Fruit fly (Drosophila melanogaster): ENCODE results near the gene CG12253.

DNA sequence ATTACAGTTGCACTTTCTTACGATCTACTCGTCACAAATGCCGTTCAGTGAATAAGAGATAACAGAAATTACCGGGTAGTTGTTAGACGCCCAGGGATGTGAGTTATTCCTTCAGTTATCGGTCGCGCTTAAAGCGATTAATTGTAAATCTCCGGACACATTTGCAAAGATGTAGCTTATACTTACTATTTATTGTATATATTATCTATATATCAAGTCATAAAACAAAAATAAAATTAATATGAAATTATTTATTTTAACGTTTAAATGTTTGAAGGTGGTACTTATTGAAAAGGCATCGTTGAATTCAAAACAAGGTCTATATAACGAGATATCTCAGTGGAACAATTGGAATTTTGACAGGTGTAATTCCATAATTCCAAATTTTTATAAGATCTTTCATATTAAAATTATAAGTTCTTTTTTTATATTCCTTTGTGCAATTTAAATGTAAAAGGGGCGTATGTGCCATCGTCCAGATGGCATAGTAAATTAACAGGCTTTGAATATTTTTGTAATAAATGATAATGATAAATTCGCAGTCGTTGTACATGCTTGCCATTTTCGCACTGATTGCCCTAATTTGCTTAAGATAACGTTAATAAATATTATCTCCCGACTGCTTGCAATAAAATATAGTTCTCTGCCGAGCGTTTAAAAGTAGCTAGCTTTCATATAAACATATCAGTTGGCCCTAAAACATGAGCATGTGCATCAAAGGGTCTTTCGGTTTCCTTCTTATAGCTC lies 13.9 kb downstream of the CG12253 start, which contains the start of the genes aub and lectin-33A:
- TF ChIP-seq Sp1 (GFP tag; optimal IDR thresholded peaks at IDR 0.05) (no peak), dsf (GFP tag; optimal IDR thresholded peaks at IDR 0.05; ENCODE audit: borderline replicate concordance) (no peak), pan (optimal IDR thresholded peaks at IDR 0.05) (no peak), dl (GFP tag; optimal IDR thresholded peaks at IDR 0.05; ENCODE audit: insufficient read depth in 1 of 2, partially characterized antibody in 2 of 2) (no peak), Hr78 (GFP tag; optimal IDR thresholded peaks at IDR 0.05) (no peak), psq (GFP tag; optimal IDR thresholded peaks at IDR 0.05) (no peak), CrebA (GFP tag; optimal IDR thresholded peaks at IDR 0.05; ENCODE audit: borderline replicate concordance) (no peak), Jra (GFP tag; optimal IDR thresholded peaks at IDR 0.05) (no peak), Mio (GFP tag; optimal IDR thresholded peaks at IDR 0.05) (no peak), h (GFP tag; optimal IDR thresholded peaks at IDR 0.05) (no peak), HLH106 (tag; optimal IDR thresholded peaks at IDR 0.05) (no peak), usp (GFP tag; optimal IDR thresholded peaks at IDR 0.05) (no peak), Myc (optimal IDR thresholded peaks at IDR 0.05) (no peak)
